Fruit fly (Drosophila melanogaster) whole organism, embryonic: ENCODE data around the gene CG15141.

Experiments
- Asciz ChIP-seq: fragments of 200-800 bp; sonication (Bioruptor generic); optimal IDR thresholded peaks from 2 replicates; lab custom pipeline; 2017; ENCODE audit warnings: missing biosample characterization, mild to moderate bottlenecking, missing genetic modification characterization, missing genetic modification reagents
- Atf-2 ChIP-seq: fragments of 200-800 bp; sonication (Bioruptor generic); optimal IDR thresholded peaks from 2 replicates; lab custom pipeline; 2016; ENCODE audit warnings: missing biosample characterization, missing genetic modification characterization
- Blimp-1 ChIP-seq: fragments of 200-800 bp; sonication (Bioruptor generic); optimal IDR thresholded peaks from 3 replicates; lab custom pipeline; 2018; ENCODE audit warnings: missing biosample characterization, missing genetic modification characterization, mild to moderate bottlenecking, moderate library complexity, missing genetic modification reagents
- CG10543 ChIP-seq: fragments of 200-800 bp; sonication (Bioruptor generic); optimal IDR thresholded peaks from 3 replicates; lab custom pipeline; 2017; ENCODE audit warnings: missing biosample characterization, mild to moderate bottlenecking, missing genetic modification characterization, moderate library complexity
- CG12155 ChIP-seq: fragments of 200-800 bp; sonication (Bioruptor generic); optimal IDR thresholded peaks from 3 replicates; lab custom pipeline; 2016; ENCODE audit warnings: missing biosample characterization, missing genetic modification characterization
- CG13624 ChIP-seq: fragments of 200-800 bp; sonication (Bioruptor generic); optimal IDR thresholded peaks from 2 replicates; lab custom pipeline; 2016; ENCODE audit warnings: missing biosample characterization, missing genetic modification characterization
- CG13894 ChIP-seq: fragments of 200-800 bp; sonication (Bioruptor generic); optimal IDR thresholded peaks from 3 replicates; lab custom pipeline; 2018; ENCODE audit warnings: missing biosample characterization, mild to moderate bottlenecking, missing genetic modification characterization, moderate library complexity
- CG14050 ChIP-seq: fragments of 200-800 bp; sonication (Bioruptor generic); IDR thresholded peaks from 3 replicates; pipeline ENCODE4 v1.3.6; 2022; ENCODE audit warnings: missing biosample characterization, missing genetic modification characterization
- CG14965 ChIP-seq: fragments of 200-800 bp; sonication (Bioruptor generic); optimal IDR thresholded peaks from 2 replicates; lab custom pipeline; 2016; ENCODE audit warnings: missing biosample characterization, missing genetic modification characterization, borderline replicate concordance
- CG15479 ChIP-seq: fragments of 200-800 bp; sonication (Bioruptor generic); optimal IDR thresholded peaks from 3 replicates; lab custom pipeline; 2019; ENCODE audit warnings: missing biosample characterization, mild to moderate bottlenecking, missing genetic modification characterization, moderate library complexity
- CG15696 ChIP-seq: fragments of 200-800 bp; sonication (Bioruptor generic); optimal IDR thresholded peaks from 2 replicates; lab custom pipeline; 2019; ENCODE audit warnings: missing biosample characterization, mild to moderate bottlenecking, missing genetic modification characterization, moderate library complexity
- CG16863 ChIP-seq: fragments of 200-800 bp; sonication (Bioruptor generic); optimal IDR thresholded peaks from 3 replicates; lab custom pipeline; 2016; ENCODE audit warnings: missing biosample characterization, missing genetic modification characterization
- CG18262 ChIP-seq: fragments of 200-800 bp; optimal IDR thresholded peaks from 3 replicates; lab custom pipeline; 2019; ENCODE audit warnings: missing biosample characterization, mild to moderate bottlenecking, missing genetic modification characterization, moderate library complexity
- CG30020 ChIP-seq: fragments of 200-800 bp; optimal IDR thresholded peaks from 2 replicates; lab custom pipeline; 2019; ENCODE audit warnings: missing biosample characterization, mild to moderate bottlenecking, missing genetic modification characterization, moderate library complexity
- CG30431 ChIP-seq: fragments of 200-800 bp; sonication (Bioruptor generic); optimal IDR thresholded peaks from 2 replicates; lab custom pipeline; 2017; ENCODE audit warnings: missing biosample characterization, missing genetic modification characterization
- CG32767 ChIP-seq: fragments of 200-800 bp; sonication (Bioruptor generic); IDR thresholded peaks from 2 replicates; pipeline ENCODE4 v1.3.6; 2022; ENCODE audit warnings: missing biosample characterization, missing genetic modification characterization
- CG33213 ChIP-seq: fragments of 200-800 bp; sonication (Bioruptor generic); optimal IDR thresholded peaks from 3 replicates; lab custom pipeline; 2016; ENCODE audit warnings: missing biosample characterization, missing genetic modification characterization
- CG4360 ChIP-seq: fragments of 200-800 bp; sonication (Bioruptor generic); IDR thresholded peaks from 2 replicates; pipeline ENCODE4 v1.3.6; 2022; ENCODE audit warnings: missing biosample characterization, missing genetic modification characterization
- CG6272 ChIP-seq: fragments of 200-800 bp; sonication (Bioruptor generic); IDR thresholded peaks from 2 replicates; pipeline ENCODE4 v1.3.6; 2022; ENCODE audit warnings: missing biosample characterization, missing genetic modification characterization
- CG8765 ChIP-seq: fragments of 200-800 bp; sonication (Bioruptor generic); IDR thresholded peaks from 2 replicates; pipeline ENCODE4 v1.3.6; 2022; ENCODE audit warnings: missing biosample characterization, missing genetic modification characterization
- CG8944 ChIP-seq: fragments of 200-800 bp; sonication (Bioruptor generic); optimal IDR thresholded peaks from 3 replicates; lab custom pipeline; 2016; ENCODE audit warnings: missing biosample characterization, missing genetic modification characterization
- CG9215 ChIP-seq: fragments of 200-800 bp; sonication (Bioruptor generic); IDR thresholded peaks from 2 replicates; pipeline ENCODE4 v1.3.6; 2022; ENCODE audit warnings: missing biosample characterization, missing genetic modification characterization
- CG9876 ChIP-seq: fragments of 200-800 bp; sonication (Bioruptor generic); optimal IDR thresholded peaks from 2 replicates; lab custom pipeline; 2016; ENCODE audit warnings: missing biosample characterization, missing genetic modification characterization
- CoRest ChIP-seq: fragments of 200-800 bp; sonication (Bioruptor generic); optimal IDR thresholded peaks from 3 replicates; lab custom pipeline; 2018; ENCODE audit warnings: missing biosample characterization, mild to moderate bottlenecking, missing genetic modification characterization, moderate library complexity
- Deaf1 ChIP-seq: fragments of 200-800 bp; optimal IDR thresholded peaks from 3 replicates; lab custom pipeline; 2019; ENCODE audit warnings: missing biosample characterization, mild to moderate bottlenecking, missing genetic modification characterization, moderate library complexity
- Dref ChIP-seq: fragments of 200-800 bp; sonication (Bioruptor generic); IDR thresholded peaks from 2 replicates; pipeline ENCODE4 v1.3.6; 2022; ENCODE audit warnings: missing biosample characterization, missing genetic modification characterization
- Elba2 ChIP-seq: fragments of 200-800 bp; sonication (Bioruptor generic); optimal IDR thresholded peaks from 3 replicates; lab custom pipeline; 2016; ENCODE audit warnings: missing biosample characterization, missing genetic modification characterization
- Ets65A ChIP-seq: fragments of 200-800 bp; sonication (Bioruptor generic); peaks from one replicate; lab custom pipeline; 2016; ENCODE audit warnings: missing biosample characterization, missing genetic modification characterization
- Fer1 ChIP-seq: fragments of 200-800 bp; sonication (Bioruptor generic); optimal IDR thresholded peaks from 2 replicates; lab custom pipeline; 2017; ENCODE audit warnings: missing biosample characterization, mild to moderate bottlenecking, missing genetic modification characterization
- H2.0 ChIP-seq: fragments of 200-800 bp; sonication (Bioruptor generic); IDR thresholded peaks from 2 replicates; pipeline ENCODE4 v1.3.6; 2022; ENCODE audit warnings: missing biosample characterization, missing genetic modification characterization
- HLH3B ChIP-seq: fragments of 200-800 bp; sonication (Bioruptor generic); IDR thresholded peaks from 2 replicates; pipeline ENCODE4 v1.3.6; 2022; ENCODE audit warnings: missing biosample characterization, missing genetic modification characterization
- Lhr ChIP-seq: fragments of 200-800 bp; sonication (Bioruptor generic); optimal IDR thresholded peaks from 3 replicates; lab custom pipeline; 2017; ENCODE audit warnings: mild to moderate bottlenecking, missing biosample characterization, missing genetic modification reagents, missing genetic modification characterization
- Rx ChIP-seq: fragments of 200-800 bp; sonication (Bioruptor generic); IDR thresholded peaks from 2 replicates; pipeline ENCODE4 v1.3.6; 2022; ENCODE audit warnings: missing biosample characterization, missing genetic modification characterization
- Side ChIP-seq: fragments of 200-800 bp; sonication (Bioruptor generic); optimal IDR thresholded peaks from 2 replicates; lab custom pipeline; 2016; ENCODE audit warnings: missing biosample characterization, missing genetic modification characterization
- cg ChIP-seq: fragments of 200-800 bp; sonication (Bioruptor generic); optimal IDR thresholded peaks from 3 replicates; lab custom pipeline; 2019; ENCODE audit warnings: missing biosample characterization, mild to moderate bottlenecking, missing genetic modification characterization, moderate library complexity
- emc ChIP-seq: fragments of 200-800 bp; sonication (Bioruptor generic); optimal IDR thresholded peaks from 2 replicates; lab custom pipeline; 2016; ENCODE audit warnings: missing biosample characterization, missing genetic modification characterization
- fu2 ChIP-seq: fragments of 200-800 bp; sonication (Bioruptor generic); optimal IDR thresholded peaks from 2 replicates; lab custom pipeline; 2016; ENCODE audit warnings: missing biosample characterization, missing genetic modification characterization
- gt ChIP-seq: fragments of 200-800 bp; sonication (Bioruptor generic); IDR thresholded peaks from 2 replicates; pipeline ENCODE4 v1.3.6; 2022; ENCODE audit warnings: missing biosample characterization, missing genetic modification characterization
- h ChIP-seq: fragments of >200 bp; optimal IDR thresholded peaks from 2 replicates; lab custom pipeline; 2017
- jing ChIP-seq: fragments of 200-800 bp; sonication (Bioruptor generic); optimal IDR thresholded peaks from 2 replicates; lab custom pipeline; 2018; ENCODE audit warnings: missing biosample characterization, mild to moderate bottlenecking, missing genetic modification characterization
- lab ChIP-seq: fragments of 200-800 bp; sonication (Bioruptor generic); optimal IDR thresholded peaks from 3 replicates; lab custom pipeline; 2017; ENCODE audit warnings: missing biosample characterization, missing genetic modification characterization, mild to moderate bottlenecking, moderate library complexity, missing genetic modification reagents
- lov ChIP-seq, 2 experiments: fragments of 200-800 bp in 1 of 2; fragments of >200 bp in 1 of 2; sonication (Bioruptor generic) in 1 of 2; IDR thresholded peaks in 1 of 2; optimal IDR thresholded peaks in 1 of 2; 2 replicates in 1 of 2; 3 replicates in 1 of 2; pipeline versions ENCODE4 v1.3.6 to Lab custom; 2017 to 2022; ENCODE audit warnings: missing biosample characterization in 1 of 2, missing genetic modification characterization in 1 of 2
- otp ChIP-seq: fragments of 200-800 bp; sonication (Bioruptor generic); IDR thresholded peaks from 3 replicates; pipeline ENCODE4, ENCODE4 v1.3.6; 2022; ENCODE audit warnings: missing biosample characterization, missing genetic modification characterization
- peb ChIP-seq: fragments of 200-800 bp; sonication (Bioruptor generic); IDR thresholded peaks from 2 replicates; pipeline ENCODE4 v1.3.6; 2022; ENCODE audit warnings: missing biosample characterization, missing genetic modification characterization
- pros ChIP-seq: fragments of 200-800 bp; sonication (Bioruptor generic); optimal IDR thresholded peaks from 3 replicates; lab custom pipeline; 2019; ENCODE audit warnings: missing biosample characterization, mild to moderate bottlenecking, missing genetic modification characterization, moderate library complexity
- pzg ChIP-seq: fragments of 200-800 bp; sonication (Bioruptor generic); optimal IDR thresholded peaks from 3 replicates; lab custom pipeline; 2018; ENCODE audit warnings: missing biosample characterization, mild to moderate bottlenecking, missing genetic modification characterization, moderate library complexity
- tna ChIP-seq: fragments of 200-800 bp; sonication (Bioruptor generic); IDR thresholded peaks from 2 replicates; pipeline ENCODE4 v1.3.6; 2022; ENCODE audit warnings: missing biosample characterization, missing genetic modification characterization; ENCODE audit not compliant: partially characterized antibody
- toy ChIP-seq: fragments of 200-800 bp; sonication (Bioruptor generic); IDR thresholded peaks from 2 replicates; pipeline ENCODE4 v1.3.6; 2022; ENCODE audit warnings: missing biosample characterization, missing genetic modification characterization
- twi ChIP-seq: fragments of 200-800 bp; optimal IDR thresholded peaks from 2 replicates; lab custom pipeline; 2019; ENCODE audit warnings: missing biosample characterization, mild to moderate bottlenecking, missing genetic modification characterization, moderate library complexity
- unpg ChIP-seq: fragments of 200-800 bp; sonication (Bioruptor generic); optimal IDR thresholded peaks from 3 replicates; lab custom pipeline; 2018; ENCODE audit warnings: missing biosample characterization, mild to moderate bottlenecking, missing genetic modification characterization, moderate library complexity

Gene CG15141

dm6 chr2L:17378767-17379301, 31.6 kb upstream of the CG15141 start (continued):
- TF ChIP-seq tna (GFP tag; lab: Robert Waterston, UW) (no peak), h (no peak), CG13894 (peak; percentile 88), CG8944 (GFP tag; lab: Kevin White, UChicago) (peak; percentile 90), Dref (GFP tag; lab: Robert Waterston, UW) (no peak), pros (GFP tag; lab: Kevin White, UChicago) (peak; percentile 68), CG9876 (GFP tag; lab: Kevin White, UChicago) (peak; percentile 82), CG32767 (peak; percentile 91), CG6272 (peak; percentile 87), Deaf1 (tag; lab: Kevin White, UChicago) (peak; percentile 68), CG13624 (GFP tag; lab: Kevin White, UChicago) (peak; percentile 95), CG8765 (peak; percentile 87; the same call in 1 of the 2 replicates), Atf-2 (GFP tag; lab: Kevin White, UChicago) (peak; percentile 92), CG9215 (GFP tag; lab: Robert Waterston, UW) (peak; percentile 84), Asciz (peak; percentile 99), gt (GFP tag; lab: Robert Waterston, UW) (peak; percentile 81; the same call in 1 of the 2 replicates), CG4360 (peak; percentile 85), twi (tag; lab: Kevin White, UChicago) (peak; percentile 97), emc (GFP tag; lab: Kevin White, UChicago) (peak; percentile 86), CG30020 (tag; lab: Kevin White, UChicago) (peak; percentile 71), cg (GFP tag; lab: Kevin White, UChicago) (peak; percentile 18), toy (GFP tag; lab: Robert Waterston, UW) (peak; percentile 76), CG15696 (tag; lab: Kevin White, UChicago) (peak; percentile 100), peb (GFP tag; lab: Robert Waterston, UW) (peak; percentile 82), jing (GFP tag; lab: Kevin White, UChicago) (peak; percentile 81), CoRest (tag; lab: Kevin White, UChicago) (peak; percentile 97), Lhr (peak; percentile 95), otp (peak; percentile 95), Ets65A (GFP tag; lab: Kevin White, UChicago) (peak; percentile 97), CG14965 (peak; percentile 95), fu2 (GFP tag; lab: Kevin White, UChicago) (peak; percentile 91), CG12155 (peak; percentile 91), CG15479 (GFP tag; lab: Kevin White, UChicago) (no peak), lab (GFP tag; lab: Kevin White, UChicago) (peak; percentile 99), CG16863 (GFP tag; lab: Kevin White, UChicago) (peak; percentile 92), unpg (peak; percentile 96), CG10543 (GFP tag; lab: Kevin White, UChicago) (peak; percentile 95), pzg (GFP tag; lab: Kevin White, UChicago) (peak; percentile 27), H2.0 (GFP tag; lab: Robert Waterston, UW) (peak; percentile 95), Rx (GFP tag; lab: Robert Waterston, UW) (peak; percentile 80), CG14050 (peak; percentile 89), Fer1 (GFP tag; lab: Kevin White, UChicago) (peak; percentile 96), Elba2 (GFP tag; lab: Kevin White, UChicago) (peak; percentile 44), lov (optimal IDR thresholded peaks at IDR 0.05; lab: Kevin White, UChicago) (no peak), lov (GFP tag; IDR thresholded peaks at IDR 0.05; lab: Robert Waterston, UW) (peak; percentile 96), Side (peak; percentile 98), HLH3B (GFP tag; lab: Robert Waterston, UW) (peak; percentile 92), CG33213 (GFP tag; lab: Kevin White, UChicago) (peak; percentile 99), CG18262 (tag; lab: Kevin White, UChicago) (peak; percentile 96), CG30431 (GFP tag; lab: Kevin White, UChicago) (peak; percentile 93), Blimp-1 (GFP tag; lab: Kevin White, UChicago) (peak; percentile 95)
